Worm (Caenorhabditis elegans) whole organism, L3 larva: ENCODE measurements around the gene D1025.1.
A peak's percentile ranks its signal among the peaks of the same experiment; 100 is the strongest.

ENCODE experiments used
- R02D3.7 ChIP-seq: fragments of 150-350 bp; optimal IDR thresholded peaks from 2 replicates; lab custom pipeline; 2014; ENCODE audit warnings: missing biosample characterization, missing genetic modification characterization
- ZK546.5 ChIP-seq: sonication (generic microtip); optimal IDR thresholded peaks from 2 replicates; lab custom pipeline; 2017; ENCODE audit warnings: missing biosample characterization, missing genetic modification characterization
- aly-2 ChIP-seq: fragments of 150-350 bp; optimal IDR thresholded peaks from 2 replicates; lab custom pipeline; 2014; ENCODE audit warnings: missing biosample characterization, missing genetic modification characterization
- ama-1 ChIP-seq: fragments of 150-350 bp; optimal IDR thresholded peaks from 2 replicates; lab custom pipeline; 2018
- ceh-28 ChIP-seq: fragments of 150-350 bp; optimal IDR thresholded peaks from 2 replicates; lab custom pipeline; 2014; ENCODE audit warnings: missing biosample characterization, missing genetic modification reagents, missing genetic modification characterization
- ceh-82 ChIP-seq: fragments of 150-350 bp; optimal IDR thresholded peaks from 2 replicates; lab custom pipeline; 2014; ENCODE audit warnings: missing biosample characterization, missing genetic modification characterization
- daf-12 ChIP-seq: fragments of 150-350 bp; optimal IDR thresholded peaks from 2 replicates; lab custom pipeline; 2014; ENCODE audit warnings: missing biosample characterization, missing genetic modification reagents, missing genetic modification characterization
- egl-5 ChIP-seq: fragments of 150-350 bp; optimal IDR thresholded peaks from 2 replicates; lab custom pipeline; 2017; ENCODE audit warnings: missing biosample characterization, missing genetic modification reagents, missing genetic modification characterization, inconsistent platforms
- elt-1 ChIP-seq: fragments of 150-350 bp; optimal IDR thresholded peaks from 2 replicates; lab custom pipeline; 2014; ENCODE audit warnings: missing biosample characterization, missing genetic modification characterization
- elt-2 ChIP-seq: sonication (generic microtip); optimal IDR thresholded peaks from 2 replicates; lab custom pipeline; 2016; ENCODE audit warnings: missing genetic modification reagents, mild to moderate bottlenecking, missing genetic modification characterization, missing compliant biosample characterization
- fkh-2 ChIP-seq: fragments of 150-350 bp; optimal IDR thresholded peaks from 2 replicates; lab custom pipeline; 2014; ENCODE audit warnings: missing biosample characterization, missing genetic modification reagents, missing genetic modification characterization
- fos-1 ChIP-seq: fragments of 150-350 bp; optimal IDR thresholded peaks from 2 replicates; lab custom pipeline; 2014; ENCODE audit warnings: missing biosample characterization, missing genetic modification characterization
- lin-15B ChIP-seq: fragments of 150-350 bp; optimal IDR thresholded peaks from 2 replicates; lab custom pipeline; 2014; ENCODE audit warnings: missing biosample characterization, missing genetic modification characterization
- lin-39 ChIP-seq: fragments of 150-350 bp; optimal IDR thresholded peaks from 2 replicates; lab custom pipeline; 2018; ENCODE audit warnings: missing biosample characterization, missing genetic modification reagents, missing genetic modification characterization
- nhr-11 ChIP-seq: fragments of 150-350 bp; optimal IDR thresholded peaks from 2 replicates; lab custom pipeline; 2014; ENCODE audit warnings: missing biosample characterization, missing genetic modification characterization
- nhr-12 ChIP-seq: fragments of 150-350 bp; optimal IDR thresholded peaks from 2 replicates; lab custom pipeline; 2014; ENCODE audit warnings: missing biosample characterization, missing genetic modification characterization
- nhr-23 ChIP-seq: fragments of 150-350 bp; optimal IDR thresholded peaks from 2 replicates; lab custom pipeline; 2014; ENCODE audit warnings: missing biosample characterization, missing genetic modification reagents, missing genetic modification characterization
- nhr-237 ChIP-seq: fragments of 150-350 bp; optimal IDR thresholded peaks from 2 replicates; lab custom pipeline; 2014; ENCODE audit warnings: missing biosample characterization, missing genetic modification characterization
- nhr-25 ChIP-seq: sonication (generic microtip); optimal IDR thresholded peaks from 2 replicates; lab custom pipeline; 2017; ENCODE audit warnings: missing biosample characterization, missing genetic modification characterization
- nhr-67 ChIP-seq: fragments of 150-350 bp; optimal IDR thresholded peaks from 2 replicates; lab custom pipeline; 2014; ENCODE audit warnings: missing biosample characterization, missing genetic modification characterization
- pha-4 ChIP-seq: fragments of 150-350 bp; optimal IDR thresholded peaks from 2 replicates; lab custom pipeline; 2014; ENCODE audit warnings: missing biosample characterization, missing genetic modification reagents, missing genetic modification characterization
- pqm-1 ChIP-seq: fragments of 150-350 bp; optimal IDR thresholded peaks from 2 replicates; lab custom pipeline; 2017; ENCODE audit warnings: missing biosample characterization, missing genetic modification characterization, inconsistent platforms
- unc-39 ChIP-seq: sonication (generic microtip); optimal IDR thresholded peaks from 4 replicates; lab custom pipeline; 2017; ENCODE audit warnings: missing biosample characterization, missing genetic modification characterization
- ztf-11 ChIP-seq: fragments of 150-350 bp; optimal IDR thresholded peaks from 2 replicates; lab custom pipeline; 2014; ENCODE audit warnings: missing biosample characterization, missing genetic modification characterization

Gene D1025.1

ce11 chrX:14563818-14564217 lies 43.3 kb downstream of the D1025.1 start:
- no peak for TF ChIP-seq nhr-23 (tag; lab: Kevin White, UChicago)
- TF ChIP-seq unc-39: no peak
- no peak for TF ChIP-seq daf-12 (tag; lab: Kevin White, UChicago)
- no peak for TF ChIP-seq nhr-67 (tag; lab: Kevin White, UChicago)
- no peak for TF ChIP-seq ceh-82 (tag; lab: Kevin White, UChicago)
- no peak for TF ChIP-seq nhr-12 (tag; lab: Kevin White, UChicago)
- no peak for TF ChIP-seq R02D3.7
- TF ChIP-seq nhr-237 (tag; lab: Kevin White, UChicago): no peak
- TF ChIP-seq fos-1 (tag; lab: Kevin White, UChicago): no peak
- no peak for TF ChIP-seq ZK546.5 (tag; lab: Kevin White, UChicago)
- TF ChIP-seq nhr-11 (tag; lab: Kevin White, UChicago): no peak
- TF ChIP-seq pha-4 (tag; lab: Kevin White, UChicago): peak; percentile 8
- no peak for TF ChIP-seq ztf-11 (tag; lab: Kevin White, UChicago)
- TF ChIP-seq nhr-25 (tag; lab: Kevin White, UChicago): peak; percentile 1
- no peak for TF ChIP-seq elt-2 (tag; lab: Kevin White, UChicago)
- TF ChIP-seq, all 47 proteins: peak for 2

- TF ChIP-seq elt-1 (tag; lab: Kevin White, UChicago) (no peak), lin-15B (tag; lab: Kevin White, UChicago) (no peak), ama-1 (lab: Kevin White, UChicago) (no peak), lin-39 (tag; lab: Kevin White, UChicago) (peak; percentile 9)
- TF ChIP-seq, all 47 proteins: peak for 1
Observed at ce11 chrX:14565245-14565644, 44.7 kb downstream of the D1025.1 start.

ce11 chrX:14566047-14566446 lies 45.5 kb downstream of the D1025.1 start:
- TF ChIP-seq egl-5 (tag; lab: Kevin White, UChicago): peak; percentile 16
- no peak for TF ChIP-seq ceh-28 (tag; lab: Kevin White, UChicago)
- peak; percentile 6 for TF ChIP-seq nhr-23 (tag; lab: Kevin White, UChicago)

ce11 chrX:14568258-14568763 lies 47.7 kb downstream of the D1025.1 start:
- TF ChIP-seq pqm-1 (tag; lab: Kevin White, UChicago): peak; percentile 65
- no peak for TF ChIP-seq nhr-12 (tag; lab: Kevin White, UChicago)
- no peak for TF ChIP-seq lin-15B (tag; lab: Kevin White, UChicago)
- peak; percentile 13 for TF ChIP-seq nhr-25 (tag; lab: Kevin White, UChicago)
- TF ChIP-seq elt-2 (tag; lab: Kevin White, UChicago): peak; percentile 9

ce11 chrX:14571277-14571676 lies 50.7 kb downstream of the D1025.1 start:
- TF ChIP-seq fkh-2 (tag; lab: Kevin White, UChicago) (no peak), fos-1 (tag; lab: Kevin White, UChicago) (no peak), pha-4 (tag; lab: Kevin White, UChicago) (peak; percentile 15), aly-2 (tag; lab: Kevin White, UChicago) (no peak)
